Fruit fly (Drosophila melanogaster) whole organism, embryonic: Measurements from ENCODE around the gene vkg.
A peak's percentile ranks its signal among the peaks of the same experiment; 100 is the strongest.

Source experiments
- Bgb ChIP-seq: fragments of 200-800 bp; sonication (Bioruptor generic); IDR thresholded peaks from 2 replicates; pipeline ENCODE4 v1.3.6; 2022; ENCODE audit warnings: missing biosample characterization, missing genetic modification characterization; ENCODE audit not compliant: partially characterized antibody
- CG10431 ChIP-seq: fragments of 200-800 bp; sonication (Bioruptor generic); optimal IDR thresholded peaks from 3 replicates; lab custom pipeline; 2018; ENCODE audit warnings: missing biosample characterization, mild to moderate bottlenecking, missing genetic modification characterization
- CG10462 ChIP-seq: fragments of 200-800 bp; sonication (Bioruptor generic); optimal IDR thresholded peaks from 2 replicates; lab custom pipeline; 2016; ENCODE audit warnings: missing biosample characterization, missing genetic modification characterization
- CG11093 ChIP-seq: fragments of 200-800 bp; sonication (Bioruptor generic); IDR thresholded peaks from 3 replicates; pipeline ENCODE4 v1.3.6; 2022; ENCODE audit warnings: missing biosample characterization, missing genetic modification characterization
- CG11247 ChIP-seq: fragments of 200-800 bp; sonication (Bioruptor generic); IDR thresholded peaks from 2 replicates; pipeline ENCODE4 v1.3.6; 2022; ENCODE audit warnings: missing biosample characterization, missing genetic modification characterization
- CG12391 ChIP-seq: fragments of 200-800 bp; sonication (Bioruptor generic); optimal IDR thresholded peaks from 3 replicates; lab custom pipeline; 2018; ENCODE audit warnings: missing biosample characterization, mild to moderate bottlenecking, missing genetic modification characterization, moderate library complexity
- CG14441 ChIP-seq: fragments of 200-800 bp; sonication (Bioruptor generic); IDR thresholded peaks from 2 replicates; pipeline ENCODE4 v1.3.6; 2022; ENCODE audit warnings: missing biosample characterization, missing genetic modification characterization
- CG18011 ChIP-seq: fragments of 200-800 bp; sonication (Bioruptor generic); optimal IDR thresholded peaks from 2 replicates; lab custom pipeline; 2017; ENCODE audit warnings: missing biosample characterization, missing genetic modification characterization, mild to moderate bottlenecking, moderate library complexity, missing genotype
- CG18764 ChIP-seq: fragments of 200-800 bp; sonication (Bioruptor generic); optimal IDR thresholded peaks from 3 replicates; lab custom pipeline; 2016; ENCODE audit warnings: missing biosample characterization, missing genetic modification characterization
- CG30431 ChIP-seq: fragments of 200-800 bp; sonication (Bioruptor generic); optimal IDR thresholded peaks from 2 replicates; lab custom pipeline; 2017; ENCODE audit warnings: missing biosample characterization, missing genetic modification characterization
- CG33213 ChIP-seq: fragments of 200-800 bp; sonication (Bioruptor generic); optimal IDR thresholded peaks from 3 replicates; lab custom pipeline; 2016; ENCODE audit warnings: missing biosample characterization, missing genetic modification characterization
- CG34422 ChIP-seq: fragments of 200-800 bp; sonication (Bioruptor generic); IDR thresholded peaks from 3 replicates; pipeline ENCODE4 v1.3.6; 2022; ENCODE audit warnings: missing biosample characterization, missing genetic modification characterization
- CG6791 ChIP-seq: fragments of 200-800 bp; sonication (Bioruptor generic); IDR thresholded peaks from 3 replicates; pipeline ENCODE4 v1.3.6; 2022; ENCODE audit warnings: missing biosample characterization, missing genetic modification characterization; ENCODE audit not compliant: partially characterized antibody
- CG8089 ChIP-seq: fragments of 200-800 bp; sonication (Bioruptor generic); optimal IDR thresholded peaks from 3 replicates; lab custom pipeline; 2016; ENCODE audit warnings: missing biosample characterization, missing genetic modification characterization
- CG8359 ChIP-seq: fragments of 200-800 bp; sonication (Bioruptor generic); optimal IDR thresholded peaks from 2 replicates; lab custom pipeline; 2017; ENCODE audit warnings: missing biosample characterization, mild to moderate bottlenecking, missing genetic modification characterization, borderline replicate concordance
- CG9609 ChIP-seq: fragments of 200-800 bp; sonication (Bioruptor generic); optimal IDR thresholded peaks from 3 replicates; lab custom pipeline; 2016; ENCODE audit warnings: missing biosample characterization, missing genetic modification characterization
- CkIIα-i1 ChIP-seq: fragments of 200-800 bp; sonication (Bioruptor generic); IDR thresholded peaks from 2 replicates; pipeline ENCODE4 v1.3.6; 2022; ENCODE audit warnings: missing biosample characterization, missing genetic modification characterization
- Dad ChIP-seq: fragments of 200-800 bp; sonication (Bioruptor generic); optimal IDR thresholded peaks from 3 replicates; lab custom pipeline; 2016; ENCODE audit warnings: missing biosample characterization, missing genetic modification characterization
- Dbx ChIP-seq: fragments of 200-800 bp; sonication (Bioruptor generic); IDR thresholded peaks from 3 replicates; pipeline ENCODE4 v1.3.6; 2022; ENCODE audit warnings: missing biosample characterization, missing genetic modification characterization
- Dip3 ChIP-seq: fragments of 200-800 bp; sonication (Bioruptor generic); optimal IDR thresholded peaks from 3 replicates; lab custom pipeline; 2016; ENCODE audit warnings: missing biosample characterization, missing genetic modification characterization
- ERR ChIP-seq: fragments of 200-800 bp; sonication (Bioruptor generic); optimal IDR thresholded peaks from 2 replicates; lab custom pipeline; 2016; ENCODE audit warnings: missing biosample characterization, missing genetic modification characterization
- Elba2 ChIP-seq: fragments of 200-800 bp; sonication (Bioruptor generic); optimal IDR thresholded peaks from 3 replicates; lab custom pipeline; 2016; ENCODE audit warnings: missing biosample characterization, missing genetic modification characterization
- Hand ChIP-seq: fragments of 200-800 bp; sonication (Bioruptor generic); optimal IDR thresholded peaks from 2 replicates; lab custom pipeline; 2017; ENCODE audit warnings: mild to moderate bottlenecking, missing biosample characterization, missing genetic modification reagents, missing genetic modification characterization
- Jarid2 ChIP-seq: fragments of 200-800 bp; sonication (Bioruptor generic); optimal IDR thresholded peaks from 3 replicates; lab custom pipeline; 2017; ENCODE audit warnings: mild to moderate bottlenecking, missing biosample characterization, missing genetic modification reagents, missing genetic modification characterization
- Lim3 ChIP-seq: fragments of 200-800 bp; sonication (Bioruptor generic); IDR thresholded peaks from 2 replicates; pipeline ENCODE4 v1.3.6; 2022; ENCODE audit warnings: missing biosample characterization, missing genetic modification characterization
- Mad ChIP-seq: fragments of 200-800 bp; sonication (Bioruptor generic); optimal IDR thresholded peaks from 2 replicates; lab custom pipeline; 2016; ENCODE audit warnings: missing biosample characterization, missing genetic modification characterization
- NK7.1 ChIP-seq: fragments of 200-800 bp; sonication (Bioruptor generic); optimal IDR thresholded peaks from 3 replicates; lab custom pipeline; 2016; ENCODE audit warnings: missing biosample characterization, missing genetic modification characterization
- Ravus ChIP-seq: fragments of 200-800 bp; sonication (Bioruptor generic); IDR thresholded peaks from 2 replicates; pipeline ENCODE4 v1.3.6; 2022; ENCODE audit warnings: missing biosample characterization, missing genetic modification characterization
- Rx ChIP-seq: fragments of 200-800 bp; sonication (Bioruptor generic); IDR thresholded peaks from 2 replicates; pipeline ENCODE4 v1.3.6; 2022; ENCODE audit warnings: missing biosample characterization, missing genetic modification characterization
- Taf1 ChIP-seq: fragments of 200-800 bp; sonication (Bioruptor generic); IDR thresholded peaks from 2 replicates; pipeline ENCODE4 v1.3.6; 2022; ENCODE audit warnings: missing biosample characterization, missing genetic modification characterization
- Vsx1 ChIP-seq: fragments of 200-800 bp; sonication (Bioruptor generic); optimal IDR thresholded peaks from 2 replicates; lab custom pipeline; 2017; ENCODE audit warnings: missing biosample characterization, mild to moderate bottlenecking, missing genetic modification characterization, missing genetic modification reagents
- bowl ChIP-seq: fragments of 200-800 bp; sonication (Bioruptor generic); IDR thresholded peaks from 2 replicates; pipeline ENCODE4 v1.3.6; 2022; ENCODE audit warnings: missing biosample characterization, missing genetic modification characterization
- cato ChIP-seq: fragments of 200-800 bp; sonication (Bioruptor generic); optimal IDR thresholded peaks from 2 replicates; lab custom pipeline; 2016; ENCODE audit warnings: missing biosample characterization, missing genetic modification characterization, borderline replicate concordance
- chinmo ChIP-seq: fragments of 200-800 bp; sonication (Bioruptor generic); IDR thresholded peaks from 4 replicates; pipeline ENCODE4 v1.3.6; 2022; ENCODE audit warnings: missing biosample characterization, missing genetic modification characterization; ENCODE audit not compliant: partially characterized antibody
- ci ChIP-seq: fragments of 200-800 bp; sonication (Bioruptor generic); IDR thresholded peaks from 3 replicates; pipeline ENCODE4 v1.3.6; 2022; ENCODE audit warnings: missing biosample characterization, missing genetic modification characterization
- cwo ChIP-seq: fragments of 200-800 bp; sonication (Bioruptor generic); optimal IDR thresholded peaks from 3 replicates; lab custom pipeline; 2017; ENCODE audit warnings: missing biosample characterization, missing genetic modification characterization, mild to moderate bottlenecking, moderate library complexity, missing genetic modification reagents
- dmrt99B ChIP-seq: fragments of 200-800 bp; sonication (Bioruptor generic); optimal IDR thresholded peaks from 2 replicates; lab custom pipeline; 2018; ENCODE audit warnings: missing biosample characterization, mild to moderate bottlenecking, missing genetic modification characterization, moderate library complexity
- dpn ChIP-seq, 2 experiments: fragments of 200-800 bp; sonication (Bioruptor generic); optimal IDR thresholded peaks; 3 replicates each; lab custom pipeline; 2016; ENCODE audit warnings: missing biosample characterization in 2 of 2, missing genetic modification characterization in 2 of 2
- emc ChIP-seq: fragments of 200-800 bp; sonication (Bioruptor generic); optimal IDR thresholded peaks from 2 replicates; lab custom pipeline; 2016; ENCODE audit warnings: missing biosample characterization, missing genetic modification characterization
- ems ChIP-seq: fragments of 200-800 bp; sonication (Bioruptor generic); optimal IDR thresholded peaks from 3 replicates; lab custom pipeline; 2016; ENCODE audit warnings: missing biosample characterization, missing genetic modification characterization
- fd102C ChIP-seq: fragments of 200-800 bp; sonication (Bioruptor generic); optimal IDR thresholded peaks from 2 replicates; lab custom pipeline; 2018; ENCODE audit warnings: missing biosample characterization, mild to moderate bottlenecking, missing genetic modification characterization, moderate library complexity
- gce ChIP-seq: fragments of 200-800 bp; sonication (Bioruptor generic); IDR thresholded peaks from 3 replicates; pipeline ENCODE4 v1.3.6; 2022; ENCODE audit warnings: missing biosample characterization, missing genetic modification characterization
- gem ChIP-seq: fragments of 200-800 bp; sonication (Bioruptor generic); optimal IDR thresholded peaks from 2 replicates; lab custom pipeline; 2019; ENCODE audit warnings: missing biosample characterization, mild to moderate bottlenecking, missing genetic modification characterization, moderate library complexity
- grn ChIP-seq: fragments of 200-800 bp; sonication (Bioruptor generic); optimal IDR thresholded peaks from 3 replicates; lab custom pipeline; 2017; ENCODE audit warnings: missing biosample characterization, missing genetic modification characterization
- lmd ChIP-seq: fragments of 200-800 bp; sonication (Bioruptor generic); IDR thresholded peaks from 2 replicates; pipeline ENCODE4 v1.3.6; 2022; ENCODE audit warnings: missing biosample characterization, missing genetic modification characterization
- odd ChIP-seq: fragments of 200-800 bp; sonication (Bioruptor generic); optimal IDR thresholded peaks from 2 replicates; lab custom pipeline; 2017; ENCODE audit warnings: missing biosample characterization, mild to moderate bottlenecking, missing genetic modification characterization
- p53 ChIP-seq: fragments of 200-800 bp; sonication (Bioruptor generic); optimal IDR thresholded peaks from 2 replicates; lab custom pipeline; 2016; ENCODE audit warnings: missing biosample characterization, missing genetic modification characterization
- pb ChIP-seq: fragments of 200-800 bp; sonication (Bioruptor generic); optimal IDR thresholded peaks from 3 replicates; lab custom pipeline; 2016; ENCODE audit warnings: missing biosample characterization, missing genetic modification characterization
- sim ChIP-seq: fragments of 200-800 bp; sonication (Bioruptor generic); IDR thresholded peaks from 2 replicates; pipeline ENCODE4 v1.3.6; 2022; ENCODE audit warnings: missing biosample characterization, missing genetic modification characterization
- sr ChIP-seq: fragments of 200-800 bp; sonication (Bioruptor generic); IDR thresholded peaks from 3 replicates; pipeline ENCODE4 v1.3.6; 2022; ENCODE audit warnings: missing biosample characterization, missing genetic modification characterization
- unc-4 ChIP-seq: fragments of 200-800 bp; sonication (Bioruptor generic); IDR thresholded peaks from 2 replicates; pipeline ENCODE4 v1.3.6; 2022; ENCODE audit warnings: missing biosample characterization, missing genetic modification characterization; ENCODE audit not compliant: partially characterized antibody
- zen ChIP-seq: fragments of 200-800 bp; sonication (Bioruptor generic); optimal IDR thresholded peaks from 3 replicates; lab custom pipeline; 2018; ENCODE audit warnings: missing biosample characterization, mild to moderate bottlenecking, missing genetic modification characterization, moderate library complexity

vkg gene

DNA sequence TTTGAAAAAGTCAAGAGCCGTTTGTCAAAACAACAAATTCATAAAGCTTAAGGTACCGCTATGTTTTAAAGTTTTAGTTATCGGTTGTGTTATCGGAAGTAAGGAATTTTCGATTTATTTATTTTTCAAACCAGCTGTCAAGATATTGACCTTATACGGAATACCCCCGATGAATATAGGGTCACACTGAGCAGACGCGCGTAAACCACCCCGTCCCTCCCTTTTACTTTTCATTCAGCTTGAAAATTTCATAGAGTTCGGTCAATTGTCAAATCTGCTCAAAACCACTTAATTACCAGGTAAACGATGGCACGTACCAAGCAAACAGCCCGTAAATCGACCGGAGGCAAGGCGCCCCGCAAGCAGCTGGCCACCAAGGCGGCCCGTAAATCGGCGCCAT lies 27.0 kb upstream of the vkg start, which contains the start of the genes CG14036 and His3.3A (continued):
- no peak for TF ChIP-seq cato (GFP tag; lab: Kevin White, UChicago)
- TF ChIP-seq CG6791 = peak; percentile 70; the same call in 2 of the 3 replicates
- TF ChIP-seq CG8089 (GFP tag; lab: Kevin White, UChicago) = no peak
- TF ChIP-seq zen = peak; percentile 25
- TF ChIP-seq CG10431 (GFP tag; lab: Kevin White, UChicago) = peak; percentile 42
- no peak for TF ChIP-seq Hand
- TF ChIP-seq CG10462 (GFP tag; lab: Kevin White, UChicago) = no peak
- no peak for TF ChIP-seq ERR (GFP tag; lab: Kevin White, UChicago)
- TF ChIP-seq unc-4 (GFP tag; lab: Robert Waterston, UW) = peak; percentile 69
- no peak for TF ChIP-seq lmd (GFP tag; lab: Robert Waterston, UW)
- TF ChIP-seq CG18764 = no peak
- no peak for TF ChIP-seq dmrt99B (tag; lab: Kevin White, UChicago)
- TF ChIP-seq chinmo (GFP tag; lab: Robert Waterston, UW) = peak; percentile 68; the same call in 1 of the 4 replicates
- no peak for TF ChIP-seq emc (GFP tag; lab: Kevin White, UChicago)
- no peak for TF ChIP-seq CG11247 (GFP tag; lab: Robert Waterston, UW)
- peak; percentile 58; the same call in 1 of the 3 replicates for TF ChIP-seq ci
- no peak for TF ChIP-seq bowl (GFP tag; lab: Robert Waterston, UW)
- no peak for TF ChIP-seq CG11093 (GFP tag; lab: Robert Waterston, UW)
- TF ChIP-seq Bgb (GFP tag; lab: Robert Waterston, UW) = peak; percentile 75
- no peak for TF ChIP-seq CG30431
- no peak for TF ChIP-seq sim
- TF ChIP-seq CG8359 (GFP tag; lab: Kevin White, UChicago) = no peak
- TF ChIP-seq NK7.1 (GFP tag; lab: Kevin White, UChicago) = no peak
- no peak for TF ChIP-seq dpn (GFP tag; optimal IDR thresholded peaks at IDR 0.05; lab: Kevin White, UChicago)
- TF ChIP-seq Jarid2 (GFP tag; lab: Kevin White, UChicago) = peak; percentile 45
- no peak for TF ChIP-seq grn
- no peak for TF ChIP-seq Rx (GFP tag; lab: Robert Waterston, UW)
- TF ChIP-seq Elba2 = no peak
- TF ChIP-seq ems (GFP tag; lab: Kevin White, UChicago) = peak; percentile 50
- peak; percentile 5 for TF ChIP-seq gem (tag; lab: Kevin White, UChicago)
- no peak for TF ChIP-seq odd (GFP tag; lab: Kevin White, UChicago)
- TF ChIP-seq p53 (GFP tag; lab: Kevin White, UChicago) = no peak
- no peak for TF ChIP-seq CkIIα-i1 (GFP tag; lab: Robert Waterston, UW)
- no peak for TF ChIP-seq cwo (GFP tag; lab: Kevin White, UChicago)
- TF ChIP-seq Dip3 (GFP tag; lab: Kevin White, UChicago) = no peak
- no peak for TF ChIP-seq CG18011 (GFP tag; lab: Kevin White, UChicago)
- no peak for TF ChIP-seq Lim3 (GFP tag; lab: Robert Waterston, UW)
- no peak for TF ChIP-seq Vsx1
- TF ChIP-seq Dad (GFP tag; lab: Kevin White, UChicago) = peak; percentile 41
- peak; percentile 75; the same call in 2 of the 3 replicates for TF ChIP-seq CG34422 (GFP tag; lab: Robert Waterston, UW)
- TF ChIP-seq gce (GFP tag; lab: Robert Waterston, UW) = 0 out of 3 replicates have a peak, but pooled peaks have one; percentile 16
- no peak for TF ChIP-seq fd102C (GFP tag; lab: Kevin White, UChicago)
- TF ChIP-seq Ravus (GFP tag; lab: Robert Waterston, UW) = no peak
- TF ChIP-seq Taf1 (GFP tag; lab: Robert Waterston, UW) = no peak
- peak; percentile 42 for TF ChIP-seq CG12391
- no peak for TF ChIP-seq sr
- no peak for TF ChIP-seq pb (GFP tag; lab: Kevin White, UChicago)
- no peak for TF ChIP-seq Mad (GFP tag; lab: Kevin White, UChicago)
- 0 out of 3 replicates have a peak, but pooled peaks have one; percentile 18 for TF ChIP-seq Dbx
- TF ChIP-seq CG14441 (GFP tag; lab: Robert Waterston, UW) = no peak
- TF ChIP-seq CG9609 = no peak
- no peak for TF ChIP-seq CG33213 (GFP tag; lab: Kevin White, UChicago)
